Worm (Caenorhabditis elegans) whole organism, midembryonic: Measurements from ENCODE around the gene ceh-1.

Experiments
- cog-1 ChIP-seq: sonication (generic microtip); optimal IDR thresholded peaks from 2 replicates; lab custom pipeline; 2016; ENCODE audit warnings: missing genetic modification characterization, missing compliant biosample characterization
- flt-1 ChIP-seq: fragments of 200-800 bp; sonication (Bioruptor generic); IDR thresholded peaks from 2 replicates; pipeline ENCODE4 v1.3.6; 2022; ENCODE audit warnings: missing genetic modification characterization, missing compliant biosample characterization
- klf-2 ChIP-seq: fragments of 200-800 bp; sonication (Bioruptor generic); conservative IDR thresholded peaks from 2 replicates; pipeline ENCODE4 v1.3.6; 2022; ENCODE audit warnings: missing genetic modification reagents, missing genetic modification characterization, missing compliant biosample characterization
- med-1 ChIP-seq: sonication (generic microtip); optimal IDR thresholded peaks from 2 replicates; lab custom pipeline; 2017; ENCODE audit warnings: missing genetic modification characterization, mild to moderate bottlenecking, missing compliant biosample characterization, antibody characterized with exemption, missing genetic modification reagents; ENCODE audit not compliant: insufficient read depth
- ref-1 ChIP-seq: fragments of 200-800 bp; sonication (Bioruptor generic); conservative IDR thresholded peaks from 2 replicates; pipeline ENCODE4 v1.3.6; 2022; ENCODE audit warnings: missing genetic modification reagents, missing genetic modification characterization, missing compliant biosample characterization
- ztf-29 ChIP-seq: fragments of 200-800 bp; sonication (Bioruptor generic); IDR thresholded peaks from 2 replicates; pipeline ENCODE4 v1.3.6; 2022; ENCODE audit warnings: missing genetic modification reagents, missing genetic modification characterization, missing compliant biosample characterization

DNA sequence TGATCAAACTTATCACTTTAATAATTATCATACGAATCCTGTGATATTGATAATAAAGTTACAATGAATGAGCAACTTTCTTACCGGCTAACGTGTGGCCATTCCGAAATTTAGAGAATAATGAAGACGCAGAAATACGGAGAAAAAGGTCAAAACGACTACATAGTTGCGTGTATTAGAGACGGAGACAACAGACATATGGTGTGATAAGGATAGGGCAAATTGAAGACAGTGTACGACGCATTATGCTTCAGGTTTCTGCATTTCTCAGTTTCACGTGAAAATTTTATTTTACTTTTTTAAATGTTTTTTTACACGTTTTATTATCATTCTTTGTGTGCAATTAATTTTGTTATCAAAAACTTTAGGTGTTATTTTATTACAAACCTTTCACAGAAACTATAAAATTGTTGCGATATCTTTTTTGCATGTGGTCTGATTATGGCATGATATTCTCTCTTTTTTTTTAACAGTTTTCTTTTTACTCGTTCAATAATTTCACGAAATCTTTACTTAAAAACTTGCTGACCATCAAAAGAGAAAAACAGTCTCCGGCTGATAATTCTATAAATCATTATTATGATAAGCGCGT is 19.3 kb upstream of the ceh-1 start, which contains the start of gene tmem-135:
- TF ChIP-seq ztf-29 (GFP tag; lab: Robert Waterston, UW) (no peak), ref-1 (GFP tag; lab: Robert Waterston, UW) (no peak), cog-1 (tag; lab: Kevin White, UChicago) (no peak), klf-2 (no peak), med-1 (no peak), flt-1 (GFP tag; lab: Robert Waterston, UW) (no peak)
